Fruit fly (Drosophila melanogaster) whole organism, prepupa: Measurements from ENCODE around the gene CG12206.
A peak's percentile ranks its signal among the peaks of the same experiment; 100 is the strongest.

Experiments used
- CG1621 ChIP-seq: fragments of 200-800 bp; sonication (Bioruptor generic); optimal IDR thresholded peaks from 3 replicates; lab custom pipeline; 2018; ENCODE audit warnings: missing biosample characterization, mild to moderate bottlenecking, missing genetic modification characterization
- CG6163 ChIP-seq: fragments of 200-800 bp; sonication (Bioruptor generic); IDR thresholded peaks from 3 replicates; pipeline ENCODE4 v1.3.6; 2022; ENCODE audit warnings: missing biosample characterization, missing genetic modification characterization
- Eip78C ChIP-seq: fragments of 200-800 bp; sonication (Bioruptor generic); peaks from one replicate; lab custom pipeline; 2016; ENCODE audit warnings: missing biosample characterization, missing genetic modification characterization
- eg ChIP-seq: fragments of 200-800 bp; sonication (Bioruptor generic); IDR thresholded peaks from 3 replicates; pipeline ENCODE4 v1.3.6; 2022; ENCODE audit warnings: missing biosample characterization, missing genetic modification characterization
- fd85E ChIP-seq: fragments of 200-800 bp; sonication (Bioruptor generic); optimal IDR thresholded peaks from 3 replicates; lab custom pipeline; 2016; ENCODE audit warnings: missing biosample characterization, missing genetic modification characterization
- fkh ChIP-seq: fragments of 200-800 bp; sonication (Bioruptor generic); optimal IDR thresholded peaks from 3 replicates; lab custom pipeline; 2017; ENCODE audit warnings: missing biosample characterization, mild to moderate bottlenecking, missing genetic modification characterization, moderate library complexity
- spab ChIP-seq: fragments of 200-800 bp; sonication (Bioruptor generic); optimal IDR thresholded peaks from 2 replicates; lab custom pipeline; 2017; ENCODE audit warnings: missing biosample characterization, mild to moderate bottlenecking, missing genetic modification characterization, missing genetic modification reagents

DNA sequence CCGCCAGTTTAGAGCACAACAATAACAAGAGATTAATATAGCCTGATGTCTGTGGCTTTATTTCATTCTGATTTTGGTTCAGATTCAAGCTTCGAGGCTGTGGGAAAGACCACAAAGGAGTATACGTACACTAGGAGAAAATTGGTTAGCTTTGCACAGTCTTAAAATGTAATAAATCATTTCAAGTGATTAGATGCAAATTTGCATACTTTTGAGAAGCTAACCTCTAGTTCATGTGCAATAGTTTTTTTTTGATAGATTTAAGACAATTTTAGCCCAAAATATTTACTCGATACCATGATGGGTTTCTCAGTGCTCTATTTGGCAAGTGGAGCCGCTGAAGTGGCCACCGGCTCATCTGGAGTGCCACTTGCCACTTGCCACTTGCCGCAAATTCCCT is 16.8 kb downstream of the CG12206 start:
- TF ChIP-seq Eip78C (GFP tag; lab: Kevin White, UChicago) (no peak), spab (no peak), CG6163 (GFP tag; lab: Robert Waterston, UW) (0 out of 3 replicates have a peak, but pooled peaks have one; percentile 11), CG1621 (tag; lab: Kevin White, UChicago) (no peak), fkh (GFP tag; lab: Kevin White, UChicago) (no peak), eg (GFP tag; lab: Robert Waterston, UW) (peak; percentile 53; the same call in 1 of the 3 replicates), fd85E (GFP tag; lab: Kevin White, UChicago) (no peak)
